Worm (Caenorhabditis elegans): ENCODE measurements around the gene C29F7.10.
A peak's percentile ranks its signal among the peaks of the same experiment; 100 is the strongest.

Gene C29F7.10

DNA sequence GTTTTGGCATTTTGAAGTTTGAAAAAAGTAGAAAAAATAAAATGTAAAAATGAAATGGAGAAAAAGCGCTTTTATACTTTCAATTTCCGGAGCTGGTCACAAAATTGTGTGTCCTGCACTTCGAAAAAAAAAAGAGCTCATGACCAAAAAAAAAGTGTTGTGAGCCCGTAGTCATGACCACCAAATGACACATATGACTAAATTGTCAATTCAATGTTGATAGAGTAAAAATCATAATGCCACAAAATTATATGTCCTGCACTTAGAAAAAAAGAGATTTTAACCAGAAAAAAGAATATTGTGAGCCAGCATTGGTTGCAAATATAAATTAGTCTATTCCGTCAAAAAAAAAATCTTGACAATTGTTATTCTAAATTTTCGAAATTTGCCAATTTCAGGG, 32.1 kb downstream of the C29F7.10 start, which contains the start of gene F02C12.2:
F02C12.2 (minus strand) TSS at position 101 of the 400 bp plus-strand sequence.
- TF ChIP-seq nhr-25 (tag; optimal IDR thresholded peaks at IDR 0.05) (no peak), R02D3.7 (tag; optimal IDR thresholded peaks at IDR 0.05) (no peak), lin-15B (tag; optimal IDR thresholded peaks at IDR 0.05) (no peak), ceh-28 (tag; optimal IDR thresholded peaks at IDR 0.05) (no peak), pha-4 (tag; optimal IDR thresholded peaks at IDR 0.05) (no peak), ceh-16 (tag; optimal IDR thresholded peaks at IDR 0.05) (no peak), fkh-2 (tag; optimal IDR thresholded peaks at IDR 0.05) (no peak), skn-1 (tag; optimal IDR thresholded peaks at IDR 0.05) (no peak), zag-1 (tag; optimal IDR thresholded peaks at IDR 0.05) (no peak), fkh-10 (GFP tag; optimal IDR thresholded peaks at IDR 0.05) (no peak)

DNA sequence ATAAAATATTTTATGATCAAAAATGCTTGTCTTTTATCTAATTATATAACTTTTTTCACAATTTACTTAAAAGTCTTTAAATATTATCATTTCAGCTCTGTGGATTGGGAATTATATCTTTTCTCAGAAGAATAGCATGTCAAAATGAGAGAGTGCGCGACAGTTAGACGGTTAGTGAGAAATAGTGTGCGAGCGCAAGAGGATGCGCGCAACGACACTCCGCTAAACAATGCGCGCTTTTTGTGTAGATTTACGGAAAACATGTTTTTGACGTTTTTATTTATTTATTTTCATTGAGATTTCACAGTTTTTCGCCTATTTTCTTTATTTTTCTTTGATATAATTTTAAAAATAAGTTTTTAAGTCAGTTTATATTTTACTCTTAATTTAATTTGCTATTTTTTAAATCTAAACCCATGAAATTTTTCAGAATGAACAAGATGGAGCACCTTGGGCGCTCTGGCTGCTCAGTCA, 34.7 kb downstream of the C29F7.10 start, which contains the start of gene F02C12.3:
F02C12.3 (plus strand) TSS at position 424 of the 474 bp plus-strand sequence.
- TF ChIP-seq nhr-77 (tag; optimal IDR thresholded peaks at IDR 0.05): no peak
- TF ChIP-seq nhr-67 (tag; optimal IDR thresholded peaks at IDR 0.05): no peak
- no peak for TF ChIP-seq ZK546.5 (tag; optimal IDR thresholded peaks at IDR 0.05)
- peak; percentile 88 for TF ChIP-seq nhr-23 (tag; optimal IDR thresholded peaks at IDR 0.05)
- TF ChIP-seq elt-1 (tag; optimal IDR thresholded peaks at IDR 0.05): peak; percentile 13
- peak; percentile 36 for TF ChIP-seq pqm-1 (tag; optimal IDR thresholded peaks at IDR 0.05)
- TF ChIP-seq snpc-4 (tag; optimal IDR thresholded peaks at IDR 0.05): peak; percentile 47
- TF ChIP-seq fkh-10 (GFP tag; optimal IDR thresholded peaks at IDR 0.05): peak; percentile 39
- TF ChIP-seq nhr-43 (tag; optimal IDR thresholded peaks at IDR 0.05; ENCODE audit: poor library complexity, severe bottlenecking): peak; percentile 64
- peak; percentile 84 for TF ChIP-seq nhr-25 (tag; optimal IDR thresholded peaks at IDR 0.05)
- peak; percentile 41 for TF ChIP-seq lin-39 (tag; optimal IDR thresholded peaks at IDR 0.05)
- TF ChIP-seq mml-1 (tag; optimal IDR thresholded peaks at IDR 0.05): no peak
- TF ChIP-seq aly-2 (tag; optimal IDR thresholded peaks at IDR 0.05): no peak
- peak; percentile 46 for TF ChIP-seq egl-5 (tag; optimal IDR thresholded peaks at IDR 0.05)
- no peak for TF ChIP-seq ceh-9 (tag; optimal IDR thresholded peaks at IDR 0.05)
- TF ChIP-seq elt-3 (tag; optimal IDR thresholded peaks at IDR 0.05): no peak
- TF ChIP-seq pha-4 (tag; optimal IDR thresholded peaks at IDR 0.05): peak; percentile 90
- peak; percentile 87 for TF ChIP-seq nfya-1 (tag; optimal IDR thresholded peaks at IDR 0.05; ENCODE audit: insufficient read depth)
- TF ChIP-seq ceh-28 (tag; optimal IDR thresholded peaks at IDR 0.05): peak; percentile 46
- peak; percentile 91 for TF ChIP-seq lin-15B (tag; optimal IDR thresholded peaks at IDR 0.05)
- TF ChIP-seq elt-2 (tag; optimal IDR thresholded peaks at IDR 0.05): peak; percentile 37
- peak; percentile 41 for TF ChIP-seq ceh-82 (tag; optimal IDR thresholded peaks at IDR 0.05)
- peak; percentile 97 for TF ChIP-seq R02D3.7 (tag; optimal IDR thresholded peaks at IDR 0.05)
- peak; percentile 49 for TF ChIP-seq jun-1 (tag; optimal IDR thresholded peaks at IDR 0.05)
- TF ChIP-seq tbx-2 (tag; optimal IDR thresholded peaks at IDR 0.05): peak; percentile 65
- TF ChIP-seq skn-1 (tag; optimal IDR thresholded peaks at IDR 0.05): peak; percentile 66
- peak; percentile 74 for TF ChIP-seq hmg-11 (tag; optimal IDR thresholded peaks at IDR 0.05)

DNA sequence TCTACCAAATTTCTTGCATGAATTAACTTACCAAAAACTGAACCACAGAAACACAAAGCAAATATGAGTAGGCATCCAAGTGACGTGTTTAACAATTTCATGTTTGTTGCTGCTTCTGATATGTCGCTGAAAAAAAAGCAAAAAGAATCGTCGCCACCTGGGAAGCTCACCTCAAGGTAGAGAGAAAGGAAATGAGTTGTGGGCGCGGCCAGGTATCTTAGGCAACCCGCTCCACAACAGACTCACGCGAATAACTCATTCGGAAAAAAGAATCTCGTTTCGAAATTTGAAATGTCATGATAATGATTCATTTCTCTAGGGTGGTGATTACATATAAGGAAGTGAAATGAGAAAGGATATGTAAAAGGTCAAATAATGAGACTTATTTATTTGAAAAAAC, 36.3 kb downstream of the C29F7.10 start, which contains the start of gene irld-2:
irld-2 (minus strand) TSS at position 101 of the 400 bp plus-strand sequence.
- TF ChIP-seq nhr-28 (tag; optimal IDR thresholded peaks at IDR 0.05) (no peak), hmg-11 (tag; optimal IDR thresholded peaks at IDR 0.05) (no peak), fkh-2 (tag; optimal IDR thresholded peaks at IDR 0.05) (no peak), ama-1 (optimal IDR thresholded peaks at IDR 0.05) (no peak), ztf-11 (tag; optimal IDR thresholded peaks at IDR 0.05) (no peak), pha-4 (tag; optimal IDR thresholded peaks at IDR 0.05) (no peak), nhr-25 (tag; optimal IDR thresholded peaks at IDR 0.05) (no peak), jun-1 (tag; optimal IDR thresholded peaks at IDR 0.05) (no peak), egl-27 (tag; optimal IDR thresholded peaks at IDR 0.05) (no peak), unc-62 (GFP tag; optimal IDR thresholded peaks at IDR 0.05) (no peak), tbx-2 (tag; optimal IDR thresholded peaks at IDR 0.05) (no peak), zag-1 (tag; optimal IDR thresholded peaks at IDR 0.05) (no peak), snpc-4 (tag; optimal IDR thresholded peaks at IDR 0.05) (no peak), nhr-23 (tag; optimal IDR thresholded peaks at IDR 0.05) (no peak), lin-39 (tag; optimal IDR thresholded peaks at IDR 0.05) (no peak), ceh-9 (tag; optimal IDR thresholded peaks at IDR 0.05) (no peak), nhr-12 (tag; optimal IDR thresholded peaks at IDR 0.05) (no peak), mdl-1 (tag; optimal IDR thresholded peaks at IDR 0.05) (no peak), nfya-1 (tag; optimal IDR thresholded peaks at IDR 0.05; ENCODE audit: insufficient read depth) (no peak)
